Worm (Caenorhabditis elegans) whole organism, L1 larva: ENCODE results near the gene Y102A11A.2.

ENCODE experiments used
- C34B4.2 ChIP-seq: sonication (generic microtip); optimal IDR thresholded peaks from 2 replicates; lab custom pipeline; 2017; ENCODE audit warnings: mild to moderate bottlenecking, missing genetic modification characterization, missing compliant biosample characterization
- F16B12.6 ChIP-seq: fragments of 150-350 bp; optimal IDR thresholded peaks from 2 replicates; lab custom pipeline; 2014; ENCODE audit warnings: missing biosample characterization, missing genetic modification characterization
- aly-2 ChIP-seq: fragments of 150-350 bp; optimal IDR thresholded peaks from 2 replicates; lab custom pipeline; 2014; ENCODE audit warnings: missing biosample characterization, missing genetic modification characterization
- blmp-1 ChIP-seq: fragments of 150-350 bp; optimal IDR thresholded peaks from 2 replicates; lab custom pipeline; 2014; ENCODE audit warnings: missing biosample characterization, missing genetic modification characterization
- ceh-63 ChIP-seq: fragments of 200-800 bp; sonication (Bioruptor generic); optimal IDR thresholded peaks from 2 replicates; lab custom pipeline; 2018; ENCODE audit warnings: mild to moderate bottlenecking, missing genetic modification characterization, missing compliant biosample characterization
- ceh-82 ChIP-seq, 3 experiments: fragments of 150-350 bp in 1 of 3; sonication (generic microtip) in 2 of 3; optimal IDR thresholded peaks; 2 replicates each; lab custom pipeline; 2014 to 2017; ENCODE audit warnings: missing biosample characterization in 3 of 3, missing genetic modification characterization in 3 of 3
- ceh-88 ChIP-seq: fragments of 200-800 bp; sonication (Bioruptor generic); IDR thresholded peaks from 2 replicates; pipeline ENCODE4 v1.3.6; 2022; ENCODE audit warnings: missing genetic modification characterization, missing compliant biosample characterization
- dsc-1 ChIP-seq: sonication (generic microtip); optimal IDR thresholded peaks from 2 replicates; lab custom pipeline; 2016; ENCODE audit warnings: mild to moderate bottlenecking, missing genetic modification characterization, missing compliant biosample characterization
- efl-3 ChIP-seq: fragments of 200-800 bp; sonication (Bioruptor generic); optimal IDR thresholded peaks from 2 replicates; lab custom pipeline; 2018; ENCODE audit warnings: mild to moderate bottlenecking, missing genetic modification characterization, missing compliant biosample characterization
- egl-13 ChIP-seq: sonication (generic microtip); optimal IDR thresholded peaks from 2 replicates; lab custom pipeline; 2016; ENCODE audit warnings: missing genotype, missing genetic modification reagents, missing genetic modification characterization, missing compliant biosample characterization
- egl-27 ChIP-seq, 2 experiments: fragments of 150-350 bp in 1 of 2; sonication (generic microtip); optimal IDR thresholded peaks; 3 replicates each; lab custom pipeline; 2017 to 2018; ENCODE audit warnings: missing biosample characterization in 2 of 2, missing genetic modification characterization in 2 of 2, missing genetic modification reagents in 2 of 2
- elt-2 ChIP-seq: sonication (generic microtip); optimal IDR thresholded peaks from 2 replicates; lab custom pipeline; 2016; ENCODE audit warnings: missing genetic modification characterization, mild to moderate bottlenecking, inconsistent platforms, missing compliant biosample characterization, missing genetic modification reagents
- lin-14 ChIP-seq: fragments of 200-800 bp; sonication (Bioruptor generic); optimal IDR thresholded peaks from 2 replicates; lab custom pipeline; 2018; ENCODE audit warnings: mild to moderate bottlenecking, missing genetic modification characterization, moderate library complexity, missing compliant biosample characterization
- lin-15B ChIP-seq: fragments of 150-350 bp; sonication (generic microtip); optimal IDR thresholded peaks from 3 replicates; lab custom pipeline; 2014; ENCODE audit warnings: missing biosample characterization, missing genetic modification characterization
- lin-35 ChIP-seq, 2 experiments: fragments of 150-350 bp; optimal IDR thresholded peaks; 2 replicates each; lab custom pipeline; 2014; ENCODE audit warnings: missing biosample characterization in 2 of 2, missing genetic modification characterization in 2 of 2, missing genetic modification reagents in 2 of 2
- lir-3 ChIP-seq: sonication (generic microtip); optimal IDR thresholded peaks from 2 replicates; lab custom pipeline; 2016; ENCODE audit warnings: mild to moderate bottlenecking, missing genetic modification characterization, moderate library complexity, missing compliant biosample characterization; ENCODE audit not compliant: poor library complexity
- mdl-1 ChIP-seq, 2 experiments: fragments of 150-350 bp; optimal IDR thresholded peaks; 2 replicates each; lab custom pipeline; 2014 to 2017; ENCODE audit warnings: missing biosample characterization in 2 of 2, missing genetic modification characterization in 2 of 2, inconsistent platforms in 1 of 2
- nhr-11 ChIP-seq: fragments of 150-350 bp; optimal IDR thresholded peaks from 2 replicates; lab custom pipeline; 2014; ENCODE audit warnings: missing biosample characterization, missing genetic modification characterization
- nhr-20 ChIP-seq: sonication (generic microtip); optimal IDR thresholded peaks from 2 replicates; lab custom pipeline; 2016; ENCODE audit warnings: mild to moderate bottlenecking, missing genetic modification characterization, missing compliant biosample characterization
- nhr-237 ChIP-seq: fragments of 150-350 bp; optimal IDR thresholded peaks from 2 replicates; lab custom pipeline; 2014; ENCODE audit warnings: missing biosample characterization, missing genetic modification characterization
- nhr-28 ChIP-seq: fragments of 150-350 bp; optimal IDR thresholded peaks from 2 replicates; lab custom pipeline; 2014; ENCODE audit warnings: missing biosample characterization, missing genetic modification characterization
- nhr-71 ChIP-seq: sonication (generic microtip); optimal IDR thresholded peaks from 2 replicates; lab custom pipeline; 2016; ENCODE audit warnings: mild to moderate bottlenecking, missing genetic modification characterization, moderate library complexity, missing compliant biosample characterization
- nhr-85 ChIP-seq: sonication (generic microtip); peaks from one replicate; lab custom pipeline; 2016; ENCODE audit warnings: missing genetic modification characterization, inconsistent platforms, missing compliant biosample characterization
- pag-3 ChIP-seq: sonication (generic microtip); optimal IDR thresholded peaks from 2 replicates; lab custom pipeline; 2017; ENCODE audit warnings: missing genetic modification characterization, mild to moderate bottlenecking, missing compliant biosample characterization, antibody characterized with exemption, borderline replicate concordance; ENCODE audit not compliant: insufficient read depth
- skn-1 ChIP-seq: fragments of 150-350 bp; optimal IDR thresholded peaks from 2 replicates; lab custom pipeline; 2014; ENCODE audit warnings: missing biosample characterization, missing genetic modification characterization
- sox-4 ChIP-seq: sonication (generic microtip); optimal IDR thresholded peaks from 2 replicates; lab custom pipeline; 2016; ENCODE audit warnings: missing genetic modification characterization, missing compliant biosample characterization
- sptf-1 ChIP-seq: fragments of 150-350 bp; optimal IDR thresholded peaks from 2 replicates; lab custom pipeline; 2014; ENCODE audit warnings: missing biosample characterization, missing genetic modification characterization
- swsn-7 ChIP-seq: sonication (generic microtip); optimal IDR thresholded peaks from 2 replicates; lab custom pipeline; 2016; ENCODE audit warnings: missing genetic modification characterization, missing compliant biosample characterization
- unc-62 ChIP-seq: fragments of 150-350 bp; optimal IDR thresholded peaks from 2 replicates; lab custom pipeline; 2014; ENCODE audit warnings: missing biosample characterization, missing genetic modification reagents, missing genetic modification characterization
- unc-98 ChIP-seq: fragments of 200-800 bp; sonication (Bioruptor generic); IDR thresholded peaks from 2 replicates; pipeline ENCODE4 v1.3.6; 2022; ENCODE audit warnings: missing genetic modification characterization, missing compliant biosample characterization
- vab-15 ChIP-seq: sonication (generic microtip); optimal IDR thresholded peaks from 2 replicates; lab custom pipeline; 2017; ENCODE audit warnings: missing genotype, mild to moderate bottlenecking, missing genetic modification characterization, missing compliant biosample characterization
- ztf-4 ChIP-seq: fragments of 150-350 bp; optimal IDR thresholded peaks from 2 replicates; lab custom pipeline; 2014; ENCODE audit warnings: missing biosample characterization, missing genetic modification characterization

The Y102A11A.2 gene

ce11 chrX:2013912-2014311 is 12.5 kb upstream of the Y102A11A.2 start:
- TF ChIP-seq ceh-82 (tag; optimal IDR thresholded peaks at IDR 0.05; lab: Kevin White, UChicago) (peak in 2 of 3 experiments; percentile 14 to 15), lin-14 (peak; percentile 19), ztf-4 (tag; lab: Kevin White, UChicago) (no peak), skn-1 (tag; lab: Kevin White, UChicago) (peak; percentile 69)

- TF ChIP-seq lin-35 (GFP tag; optimal IDR thresholded peaks at IDR 0.05; lab: Kevin White, UChicago), result peak in 1 of 2 experiments; percentile 2
- TF ChIP-seq elt-2 (tag; lab: Kevin White, UChicago), result peak; percentile 66
- no peak for TF ChIP-seq ceh-88
- no peak for TF ChIP-seq sptf-1 (tag; lab: Kevin White, UChicago)
- TF ChIP-seq lin-14, result peak; percentile 29
Observed at ce11 chrX:2014521-2014920, 11.9 kb upstream of the Y102A11A.2 start.

- TF ChIP-seq blmp-1 (tag; lab: Kevin White, UChicago) (no peak), F16B12.6 (tag; lab: Kevin White, UChicago) (no peak), dsc-1 (tag; lab: Kevin White, UChicago) (no peak), unc-98 (GFP tag; lab: Robert Waterston, UW) (no peak), lin-15B (tag; lab: Kevin White, UChicago) (no peak), C34B4.2 (tag; lab: Kevin White, UChicago) (no peak), egl-13 (tag; lab: Kevin White, UChicago) (no peak), lin-35 (GFP tag; optimal IDR thresholded peaks at IDR 0.05; lab: Kevin White, UChicago) (peak in 1 of 2 experiments; percentile 8), nhr-11 (tag; lab: Kevin White, UChicago) (no peak), nhr-28 (tag; lab: Kevin White, UChicago) (no peak), pag-3 (tag; lab: Kevin White, UChicago) (no peak), nhr-20 (no peak), swsn-7 (no peak), elt-2 (tag; lab: Kevin White, UChicago) (peak; percentile 22)
Observed at ce11 chrX:2018211-2018610, 8.2 kb upstream of the Y102A11A.2 start.

- TF ChIP-seq efl-3, result no peak
- TF ChIP-seq lir-3 (tag; lab: Kevin White, UChicago), result no peak
- TF ChIP-seq unc-62, result no peak
- no peak for TF ChIP-seq skn-1 (tag; lab: Kevin White, UChicago)
- TF ChIP-seq ceh-82 (tag; optimal IDR thresholded peaks at IDR 0.05; lab: Kevin White, UChicago), result no peak
- no peak for TF ChIP-seq nhr-20
- no peak for TF ChIP-seq egl-27 (tag; optimal IDR thresholded peaks at IDR 0.05; lab: Kevin White, UChicago)
- TF ChIP-seq sox-4 (tag; lab: Kevin White, UChicago), result no peak
- TF ChIP-seq nhr-85 (tag; lab: Kevin White, UChicago), result no peak
- TF ChIP-seq, all 84 proteins: peak for 0
Observed at ce11 chrX:2018848-2019247, 7.6 kb upstream of the Y102A11A.2 start, which contains the start of gene Y102A11A.3. Gene Y102A11A.3, plus strand, starts transcription at chrX:2019148.

- no peak for TF ChIP-seq ceh-63
- TF ChIP-seq mdl-1 (tag; optimal IDR thresholded peaks at IDR 0.05; lab: Kevin White, UChicago), result no peak
- no peak for TF ChIP-seq sptf-1 (tag; lab: Kevin White, UChicago)
- TF ChIP-seq lin-35 (GFP tag; optimal IDR thresholded peaks at IDR 0.05; lab: Kevin White, UChicago), result peak in 1 of 2 experiments; percentile 31
- no peak for TF ChIP-seq unc-98 (GFP tag; lab: Robert Waterston, UW)
- TF ChIP-seq aly-2 (tag; lab: Kevin White, UChicago), result no peak
- TF ChIP-seq elt-2 (tag; lab: Kevin White, UChicago), result peak; percentile 51
- TF ChIP-seq nhr-237 (tag; lab: Kevin White, UChicago), result no peak
- peak; percentile 4 for TF ChIP-seq nhr-71 (tag; lab: Kevin White, UChicago)
- TF ChIP-seq vab-15 (tag; lab: Kevin White, UChicago), result no peak
Observed at ce11 chrX:2021558-2021957, 4.9 kb upstream of the Y102A11A.2 start.
